Worm (Caenorhabditis elegans): ENCODE data around the gene srw-66.

DNA sequence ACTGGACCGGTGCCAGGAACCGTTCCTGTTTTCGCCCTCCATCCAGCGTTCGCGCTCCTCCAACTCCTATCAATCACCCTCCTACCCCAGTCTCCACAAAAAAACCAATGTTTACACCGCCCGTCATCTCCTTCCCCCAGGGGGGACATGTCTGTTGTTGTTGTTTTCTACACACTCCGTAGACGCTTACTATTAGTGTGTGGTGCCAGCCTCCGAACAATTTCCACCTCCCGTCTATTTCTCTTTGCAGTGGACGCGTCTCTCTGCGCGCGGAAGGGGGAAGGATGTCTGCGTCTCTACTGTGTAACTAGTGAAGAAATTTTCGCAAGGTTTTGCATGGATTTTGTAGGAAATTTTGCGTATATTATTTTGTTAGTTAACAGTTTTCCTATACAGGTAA is 29.2 kb downstream of the srw-66 start:
- TF ChIP-seq ama-1 (optimal IDR thresholded peaks at IDR 0.05) (no peak), nhr-10 (tag; optimal IDR thresholded peaks at IDR 0.05) (no peak), zag-1 (tag; optimal IDR thresholded peaks at IDR 0.05) (no peak), nhr-25 (tag; optimal IDR thresholded peaks at IDR 0.05) (no peak), R02D3.7 (tag; optimal IDR thresholded peaks at IDR 0.05) (no peak), egl-27 (tag; optimal IDR thresholded peaks at IDR 0.05) (no peak)
